Worm (Caenorhabditis elegans) whole organism, L4/young adult: ENCODE results near the gene T16G1.2.

Source experiments
- W03F9.2 ChIP-seq: fragments of 150-350 bp; optimal IDR thresholded peaks from 2 replicates; lab custom pipeline; 2014; ENCODE audit warnings: missing biosample characterization, missing genetic modification characterization
- dao-5 ChIP-seq: sonication (generic microtip); optimal IDR thresholded peaks from 2 replicates; lab custom pipeline; 2016; ENCODE audit warnings: missing genotype, missing genetic modification characterization, moderate library complexity, missing compliant biosample characterization
- him-1 ChIP-seq: sonication (generic microtip); optimal IDR thresholded peaks from 2 replicates; lab custom pipeline; 2016; ENCODE audit warnings: missing genotype, missing genetic modification reagents, missing genetic modification characterization, missing compliant biosample characterization

ce11 chrV:12964076-12964475, 34.8 kb downstream of the T16G1.2 start, which contains the start of gene srd-35:
- TF ChIP-seq him-1 (tag; lab: Kevin White, UChicago) (no peak), dao-5 (tag; lab: Kevin White, UChicago) (no peak), W03F9.2 (tag; lab: Kevin White, UChicago) (no peak)
